Fruit fly (Drosophila melanogaster) whole organism, wandering third instar larva: Measurements from ENCODE around the gene BomT3.

ENCODE experiments used
- Hr83 ChIP-seq: fragments of 200-300 bp; sonication (Bioruptor generic); optimal IDR thresholded peaks from 2 replicates; lab custom pipeline; 2016; ENCODE audit warnings: missing biosample characterization, mild to moderate bottlenecking, missing genetic modification characterization, moderate library complexity; ENCODE audit not compliant: poor library complexity, severe bottlenecking
- psq ChIP-seq: fragments of 200-800 bp; sonication (Bioruptor generic); optimal IDR thresholded peaks from 3 replicates; lab custom pipeline; 2017; ENCODE audit warnings: missing biosample characterization, mild to moderate bottlenecking, missing genetic modification characterization, moderate library complexity

- TF ChIP-seq Hr83 (GFP tag; lab: Kevin White, UChicago) (peak; percentile 31), psq (GFP tag; lab: Kevin White, UChicago) (peak; percentile 99)
These were observed 42.3 kb downstream of the BomT3 start for dm6 chr3R:22043748-22044402.
